Fruit fly (Drosophila melanogaster) whole organism, embryonic: ENCODE results near the gene CG10874.

ENCODE experiments used
- Antp ChIP-seq: fragments of 200-800 bp; sonication (Bioruptor generic); optimal IDR thresholded peaks from 3 replicates; lab custom pipeline; 2016; ENCODE audit warnings: missing biosample characterization, missing genetic modification characterization
- Atf3 ChIP-seq: fragments of 200-800 bp; sonication (Bioruptor generic); optimal IDR thresholded peaks from 3 replicates; lab custom pipeline; 2016; ENCODE audit warnings: missing biosample characterization, missing genetic modification characterization
- Bdp1 ChIP-seq: fragments of 200-800 bp; sonication (Bioruptor generic); optimal IDR thresholded peaks from 3 replicates; lab custom pipeline; 2016; ENCODE audit warnings: missing biosample characterization, missing genetic modification characterization
- CG10321 ChIP-seq: fragments of 200-800 bp; sonication (Bioruptor generic); IDR thresholded peaks from 2 replicates; pipeline ENCODE4 v1.3.6; 2022; ENCODE audit warnings: missing biosample characterization, missing genetic modification characterization
- CG10462 ChIP-seq: fragments of 200-800 bp; sonication (Bioruptor generic); optimal IDR thresholded peaks from 2 replicates; lab custom pipeline; 2016; ENCODE audit warnings: missing biosample characterization, missing genetic modification characterization
- CG10654 ChIP-seq: fragments of 200-800 bp; sonication (Bioruptor generic); optimal IDR thresholded peaks from 2 replicates; lab custom pipeline; 2016; ENCODE audit warnings: missing biosample characterization, missing genetic modification characterization
- CG11456 ChIP-seq: fragments of 200-800 bp; sonication (Bioruptor generic); IDR thresholded peaks from 3 replicates; pipeline ENCODE4 v1.3.6; 2022; ENCODE audit warnings: missing biosample characterization, missing genetic modification characterization
- CG12299 ChIP-seq: fragments of 200-800 bp; sonication (Bioruptor generic); optimal IDR thresholded peaks from 2 replicates; lab custom pipeline; 2018; ENCODE audit warnings: missing biosample characterization, mild to moderate bottlenecking, missing genetic modification characterization
- CG12391 ChIP-seq: fragments of 200-800 bp; sonication (Bioruptor generic); optimal IDR thresholded peaks from 3 replicates; lab custom pipeline; 2018; ENCODE audit warnings: missing biosample characterization, mild to moderate bottlenecking, missing genetic modification characterization, moderate library complexity
- CG12744 ChIP-seq: fragments of 200-800 bp; sonication (Bioruptor generic); optimal IDR thresholded peaks from 2 replicates; lab custom pipeline; 2016; ENCODE audit warnings: missing biosample characterization, missing genetic modification characterization
- CG15601 ChIP-seq: fragments of 200-800 bp; sonication (Bioruptor generic); optimal IDR thresholded peaks from 3 replicates; lab custom pipeline; 2019; ENCODE audit warnings: missing biosample characterization, mild to moderate bottlenecking, missing genetic modification characterization, moderate library complexity
- CG15696 ChIP-seq: fragments of 200-800 bp; sonication (Bioruptor generic); optimal IDR thresholded peaks from 2 replicates; lab custom pipeline; 2019; ENCODE audit warnings: missing biosample characterization, mild to moderate bottlenecking, missing genetic modification characterization, moderate library complexity
- CG17829 ChIP-seq: fragments of 200-800 bp; optimal IDR thresholded peaks from 2 replicates; lab custom pipeline; 2019; ENCODE audit warnings: missing biosample characterization, mild to moderate bottlenecking, missing genetic modification characterization, moderate library complexity
- CG2116 ChIP-seq: fragments of 200-800 bp; sonication (Bioruptor generic); optimal IDR thresholded peaks from 3 replicates; lab custom pipeline; 2018; ENCODE audit warnings: missing biosample characterization, mild to moderate bottlenecking, missing genetic modification characterization
- CG30020 ChIP-seq: fragments of 200-800 bp; optimal IDR thresholded peaks from 2 replicates; lab custom pipeline; 2019; ENCODE audit warnings: missing biosample characterization, mild to moderate bottlenecking, missing genetic modification characterization, moderate library complexity
- CG3995 ChIP-seq: fragments of 200-800 bp; sonication (Bioruptor generic); optimal IDR thresholded peaks from 3 replicates; lab custom pipeline; 2016; ENCODE audit warnings: missing biosample characterization, missing genetic modification characterization
- CG4282 ChIP-seq: fragments of 200-800 bp; sonication (Bioruptor generic); optimal IDR thresholded peaks from 2 replicates; lab custom pipeline; 2016; ENCODE audit warnings: missing biosample characterization, missing genetic modification characterization
- CG4707 ChIP-seq: fragments of 200-800 bp; sonication (Bioruptor generic); optimal IDR thresholded peaks from 2 replicates; lab custom pipeline; 2018; ENCODE audit warnings: missing biosample characterization, mild to moderate bottlenecking, missing genetic modification characterization, moderate library complexity
- CG5245 ChIP-seq: fragments of 200-800 bp; sonication (Bioruptor generic); optimal IDR thresholded peaks from 3 replicates; lab custom pipeline; 2016; ENCODE audit warnings: missing biosample characterization, missing genetic modification characterization
- CG6689 ChIP-seq: fragments of 200-800 bp; sonication (Bioruptor generic); IDR thresholded peaks from 2 replicates; pipeline ENCODE4 v1.3.6; 2022; ENCODE audit warnings: missing biosample characterization, missing genetic modification characterization
- CG7271 ChIP-seq: fragments of 200-800 bp; sonication (Bioruptor generic); optimal IDR thresholded peaks from 2 replicates; lab custom pipeline; 2018; ENCODE audit warnings: missing biosample characterization, mild to moderate bottlenecking, missing genetic modification characterization, moderate library complexity
- CG7786 ChIP-seq: fragments of 200-800 bp; sonication (Bioruptor generic); optimal IDR thresholded peaks from 2 replicates; lab custom pipeline; 2016; ENCODE audit warnings: missing biosample characterization, missing genetic modification characterization
- CG9609 ChIP-seq: fragments of 200-800 bp; sonication (Bioruptor generic); optimal IDR thresholded peaks from 3 replicates; lab custom pipeline; 2016; ENCODE audit warnings: missing biosample characterization, missing genetic modification characterization
- Dek ChIP-seq: fragments of 200-800 bp; sonication (Bioruptor generic); optimal IDR thresholded peaks from 3 replicates; lab custom pipeline; 2019; ENCODE audit warnings: missing biosample characterization, mild to moderate bottlenecking, missing genetic modification characterization, moderate library complexity
- Dp ChIP-seq: fragments of 200-800 bp; sonication (Bioruptor generic); optimal IDR thresholded peaks from 2 replicates; lab custom pipeline; 2018; ENCODE audit warnings: missing biosample characterization, mild to moderate bottlenecking, missing genetic modification characterization, moderate library complexity
- Fer3 ChIP-seq: fragments of 200-800 bp; sonication (Bioruptor generic); optimal IDR thresholded peaks from 2 replicates; lab custom pipeline; 2018; ENCODE audit warnings: missing biosample characterization, mild to moderate bottlenecking, missing genetic modification characterization, moderate library complexity
- HLH54F ChIP-seq: fragments of 200-800 bp; sonication (Bioruptor generic); optimal IDR thresholded peaks from 3 replicates; lab custom pipeline; 2016; ENCODE audit warnings: missing biosample characterization, missing genetic modification characterization
- HLHmδ ChIP-seq: fragments of 200-800 bp; sonication (Bioruptor generic); optimal IDR thresholded peaks from 2 replicates; lab custom pipeline; 2018; ENCODE audit warnings: missing biosample characterization, mild to moderate bottlenecking, missing genetic modification characterization, moderate library complexity
- Hmr ChIP-seq: fragments of 200-800 bp; sonication (Bioruptor generic); optimal IDR thresholded peaks from 3 replicates; lab custom pipeline; 2017; ENCODE audit warnings: mild to moderate bottlenecking, missing biosample characterization, missing genetic modification reagents, missing genetic modification characterization
- MESR4 ChIP-seq: fragments of 200-800 bp; sonication (Bioruptor generic); optimal IDR thresholded peaks from 2 replicates; lab custom pipeline; 2018; ENCODE audit warnings: missing biosample characterization, mild to moderate bottlenecking, missing genetic modification characterization, moderate library complexity
- NfI ChIP-seq: fragments of 200-800 bp; sonication (Bioruptor generic); optimal IDR thresholded peaks from 3 replicates; lab custom pipeline; 2018; ENCODE audit warnings: missing biosample characterization, mild to moderate bottlenecking, missing genetic modification characterization, moderate library complexity
- TFAM ChIP-seq: fragments of 200-800 bp; sonication (Bioruptor generic); optimal IDR thresholded peaks from 2 replicates; lab custom pipeline; 2017; ENCODE audit warnings: missing biosample characterization, missing genetic modification characterization, inconsistent platforms
- Xbp1 ChIP-seq: fragments of 200-800 bp; sonication (Bioruptor generic); optimal IDR thresholded peaks from 3 replicates; lab custom pipeline; 2016; ENCODE audit warnings: missing biosample characterization, mild to moderate bottlenecking, missing genetic modification characterization
- ap ChIP-seq: fragments of 200-800 bp; sonication (Bioruptor generic); IDR thresholded peaks from 2 replicates; pipeline ENCODE4 v1.3.6; 2022; ENCODE audit warnings: missing biosample characterization, missing genetic modification characterization
- chif ChIP-seq, 2 experiments: fragments of 200-800 bp; sonication (Bioruptor generic); optimal IDR thresholded peaks; 3 replicates each; lab custom pipeline; 2016; ENCODE audit warnings: missing biosample characterization in 2 of 2, missing genetic modification characterization in 2 of 2
- chinmo ChIP-seq: fragments of 200-800 bp; sonication (Bioruptor generic); IDR thresholded peaks from 4 replicates; pipeline ENCODE4 v1.3.6; 2022; ENCODE audit warnings: missing biosample characterization, missing genetic modification characterization; ENCODE audit not compliant: partially characterized antibody
- ci ChIP-seq: fragments of 200-800 bp; sonication (Bioruptor generic); IDR thresholded peaks from 3 replicates; pipeline ENCODE4 v1.3.6; 2022; ENCODE audit warnings: missing biosample characterization, missing genetic modification characterization
- dati ChIP-seq: fragments of 200-800 bp; sonication (Bioruptor generic); IDR thresholded peaks from 2 replicates; pipeline ENCODE4 v1.3.6; 2022; ENCODE audit warnings: missing biosample characterization, missing genetic modification characterization
- fd64A ChIP-seq: fragments of 200-800 bp; sonication (Bioruptor generic); optimal IDR thresholded peaks from 3 replicates; lab custom pipeline; 2018; ENCODE audit warnings: missing biosample characterization, mild to moderate bottlenecking, missing genetic modification characterization
- gt ChIP-seq: fragments of 200-800 bp; sonication (Bioruptor generic); IDR thresholded peaks from 2 replicates; pipeline ENCODE4 v1.3.6; 2022; ENCODE audit warnings: missing biosample characterization, missing genetic modification characterization
- insv ChIP-seq, 2 experiments: fragments of 200-800 bp; sonication (Bioruptor generic); optimal IDR thresholded peaks; 3 replicates each; lab custom pipeline; 2016 to 2018; ENCODE audit warnings: missing biosample characterization in 2 of 2, missing genetic modification characterization in 2 of 2
- jumu ChIP-seq: fragments of 200-800 bp; sonication (Bioruptor generic); optimal IDR thresholded peaks from 3 replicates; lab custom pipeline; 2016; ENCODE audit warnings: missing biosample characterization, missing genetic modification characterization
- nmo ChIP-seq: fragments of 200-800 bp; sonication (Bioruptor generic); optimal IDR thresholded peaks from 2 replicates; lab custom pipeline; 2018; ENCODE audit warnings: missing biosample characterization, mild to moderate bottlenecking, missing genetic modification characterization, moderate library complexity
- phol ChIP-seq: fragments of 200-800 bp; sonication (Bioruptor generic); optimal IDR thresholded peaks from 3 replicates; lab custom pipeline; 2018; ENCODE audit warnings: missing biosample characterization, mild to moderate bottlenecking, missing genetic modification characterization, moderate library complexity
- tgo ChIP-seq: fragments of 200-800 bp; sonication (Bioruptor generic); IDR thresholded peaks from 3 replicates; pipeline ENCODE4 v1.3.6; 2022; ENCODE audit warnings: missing biosample characterization, missing genetic modification characterization
- tll ChIP-seq, 2 experiments: fragments of 200-800 bp in 1 of 2; fragments of >200 bp in 1 of 2; sonication (Bioruptor generic) in 1 of 2; optimal IDR thresholded peaks; 2 replicates each; lab custom pipeline; 2017 to 2019; ENCODE audit warnings: missing biosample characterization in 2 of 2, missing genetic modification characterization in 2 of 2, mild to moderate bottlenecking in 1 of 2, moderate library complexity in 1 of 2
- unpg ChIP-seq: fragments of 200-800 bp; sonication (Bioruptor generic); optimal IDR thresholded peaks from 3 replicates; lab custom pipeline; 2018; ENCODE audit warnings: missing biosample characterization, mild to moderate bottlenecking, missing genetic modification characterization, moderate library complexity
- z ChIP-seq: fragments of 200-800 bp; sonication (Bioruptor generic); IDR thresholded peaks from 3 replicates; pipeline ENCODE4 v1.3.6; 2022; ENCODE audit warnings: missing biosample characterization, missing genetic modification characterization
- zen2 ChIP-seq: fragments of 200-800 bp; sonication (Bioruptor generic); IDR thresholded peaks from 3 replicates; pipeline ENCODE4 v1.3.6; 2022; ENCODE audit warnings: missing biosample characterization, missing genetic modification characterization; ENCODE audit not compliant: partially characterized antibody
- zfh1 ChIP-seq: fragments of 200-800 bp; sonication (Bioruptor generic); IDR thresholded peaks from 3 replicates; pipeline ENCODE4 v1.3.6; 2022; ENCODE audit warnings: missing biosample characterization, missing genetic modification characterization

The CG10874 gene

DNA sequence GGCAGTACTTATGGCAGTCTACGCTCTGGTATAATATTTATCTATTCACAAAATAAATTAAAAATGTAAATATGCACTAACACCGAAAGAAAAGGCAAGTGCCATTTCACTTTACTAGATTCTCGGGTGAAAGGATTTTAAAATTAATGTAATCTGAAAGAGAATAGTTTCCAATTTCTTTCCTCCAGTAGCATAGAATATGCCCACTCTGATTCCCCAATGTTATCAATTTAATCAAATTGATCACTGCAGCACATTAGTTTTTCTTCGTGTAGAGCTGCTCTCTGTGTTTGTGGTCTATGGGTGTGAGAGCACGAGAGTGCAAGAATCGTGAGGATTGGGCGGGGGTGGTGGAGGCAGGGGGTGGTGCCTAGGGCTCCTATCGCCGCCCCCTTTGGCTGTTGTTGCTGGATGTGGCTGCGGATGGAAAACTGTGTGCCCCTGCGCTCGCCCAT, 8.9 kb upstream of the CG10874 start (continued):
- TF ChIP-seq zen2 (no peak), tgo (GFP tag; lab: Robert Waterston, UW) (peak; percentile 61; the same call in 2 of the 3 replicates), CG4282 (GFP tag; lab: Kevin White, UChicago) (no peak), CG10462 (GFP tag; lab: Kevin White, UChicago) (peak; percentile 74), CG6689 (GFP tag; lab: Robert Waterston, UW) (peak; percentile 78), z (peak; percentile 4; the same call in 1 of the 3 replicates), CG15601 (peak; percentile 96), CG5245 (peak; percentile 77), insv (GFP tag; optimal IDR thresholded peaks at IDR 0.05; lab: Kevin White, UChicago) (no peak), HLH54F (GFP tag; lab: Kevin White, UChicago) (peak; percentile 33), CG17829 (tag; lab: Kevin White, UChicago) (peak; percentile 91), nmo (GFP tag; lab: Kevin White, UChicago) (peak; percentile 94), tll (GFP tag; optimal IDR thresholded peaks at IDR 0.05; lab: Kevin White, UChicago) (peak in 1 of 2 experiments; percentile 5), CG7271 (tag; lab: Kevin White, UChicago) (peak; percentile 6), Dp (GFP tag; lab: Kevin White, UChicago) (no peak), ci (GFP tag; lab: Robert Waterston, UW) (peak; percentile 80), CG7786 (GFP tag; lab: Kevin White, UChicago) (peak; percentile 59), CG10654 (GFP tag; lab: Kevin White, UChicago) (peak; percentile 66), Bdp1 (GFP tag; lab: Kevin White, UChicago) (peak; percentile 29), CG30020 (peak; percentile 61), CG9609 (GFP tag; lab: Kevin White, UChicago) (peak; percentile 44), unpg (GFP tag; lab: Kevin White, UChicago) (peak; percentile 87), jumu (GFP tag; lab: Kevin White, UChicago) (peak; percentile 60), NfI (GFP tag; lab: Kevin White, UChicago) (peak; percentile 79), CG12391 (peak; percentile 87), CG11456 (GFP tag; lab: Robert Waterston, UW) (0 out of 3 replicates have a peak, but pooled peaks have one; percentile 18), Fer3 (tag; lab: Kevin White, UChicago) (peak; percentile 60), chif (GFP tag; optimal IDR thresholded peaks at IDR 0.05; lab: Kevin White, UChicago) (peak; percentile 84), phol (peak; percentile 90), zfh1 (GFP tag; lab: Robert Waterston, UW) (peak; percentile 83), Dek (tag; lab: Kevin White, UChicago) (no peak), gt (GFP tag; lab: Robert Waterston, UW) (peak; percentile 58; the same call in 1 of the 2 replicates), CG12299 (tag; lab: Kevin White, UChicago) (peak; percentile 64), CG12744 (GFP tag; lab: Kevin White, UChicago) (no peak), ap (GFP tag; lab: Robert Waterston, UW) (peak; percentile 74), MESR4 (GFP tag; lab: Kevin White, UChicago) (peak; percentile 0), CG4707 (GFP tag; lab: Kevin White, UChicago) (peak; percentile 78), Hmr (peak; percentile 45), chinmo (GFP tag; lab: Robert Waterston, UW) (no peak), HLHmδ (GFP tag; lab: Kevin White, UChicago) (no peak), TFAM (GFP tag; lab: Kevin White, UChicago) (peak; percentile 67), CG3995 (GFP tag; lab: Kevin White, UChicago) (no peak), fd64A (GFP tag; lab: Kevin White, UChicago) (peak; percentile 90), Antp (peak; percentile 54), Atf3 (GFP tag; lab: Kevin White, UChicago) (peak; percentile 82), CG2116 (GFP tag; lab: Kevin White, UChicago) (peak; percentile 44), dati (0 out of 2 replicates have a peak, but pooled peaks have one; percentile 7), Xbp1 (GFP tag; lab: Kevin White, UChicago) (peak; percentile 79), CG10321 (GFP tag; lab: Robert Waterston, UW) (0 out of 2 replicates have a peak, but pooled peaks have one; percentile 7), CG15696 (tag; lab: Kevin White, UChicago) (peak; percentile 83)
